Worm (Caenorhabditis elegans): ENCODE data around the gene pmp-2.

DNA sequence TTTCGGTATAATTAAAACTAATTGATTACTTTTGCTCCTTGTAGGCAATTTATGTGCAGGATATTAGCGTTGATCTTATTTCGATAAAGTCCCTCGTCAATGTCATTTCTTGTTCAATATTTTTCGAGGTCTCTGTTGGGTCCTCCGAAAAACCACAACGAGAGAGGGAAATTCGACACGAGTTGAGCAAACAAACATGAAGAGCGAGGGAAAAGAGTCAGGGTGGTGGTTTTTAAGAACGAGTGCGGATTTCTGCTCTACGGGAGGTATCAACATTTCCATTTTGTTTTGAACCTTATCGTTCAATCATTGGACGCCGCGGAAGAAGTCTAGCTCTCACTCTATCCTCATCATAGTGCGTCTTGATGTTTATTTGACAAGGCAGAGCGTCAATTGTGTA, 47.1 kb upstream of the pmp-2 start:
- TF ChIP-seq efl-1 (optimal IDR thresholded peaks at IDR 0.05) (no peak), efl-1 (GFP tag; optimal IDR thresholded peaks at IDR 0.05 in 1 of 2) (no peak), lin-35 (GFP tag; optimal IDR thresholded peaks at IDR 0.05) (no peak), elt-3 (tag; optimal IDR thresholded peaks at IDR 0.05) (no peak), nhr-237 (tag; optimal IDR thresholded peaks at IDR 0.05) (no peak), xbp-1 (tag; optimal IDR thresholded peaks at IDR 0.05) (no peak), aly-2 (tag; optimal IDR thresholded peaks at IDR 0.05) (no peak), C16A3.4 (tag; optimal IDR thresholded peaks at IDR 0.05) (no peak), zag-1 (tag; optimal IDR thresholded peaks at IDR 0.05) (no peak), pqm-1 (tag; optimal IDR thresholded peaks at IDR 0.05) (no peak), skn-1 (tag; optimal IDR thresholded peaks at IDR 0.05) (no peak), unc-62 (GFP tag; optimal IDR thresholded peaks at IDR 0.05) (no peak), efl-3 (GFP tag; optimal IDR thresholded peaks at IDR 0.05) (no peak), unc-86 (tag; optimal IDR thresholded peaks at IDR 0.05) (no peak), nhr-12 (tag; optimal IDR thresholded peaks at IDR 0.05) (no peak)
